Worm (Caenorhabditis elegans) whole organism, L1 larva: Measurements from ENCODE around the gene C36C9.6.

Source experiments
- C04F5.9 ChIP-seq: sonication (generic microtip); optimal IDR thresholded peaks from 2 replicates; lab custom pipeline; 2016; ENCODE audit warnings: missing genetic modification characterization, missing compliant biosample characterization
- F16B12.6 ChIP-seq: fragments of 150-350 bp; optimal IDR thresholded peaks from 2 replicates; lab custom pipeline; 2014; ENCODE audit warnings: missing biosample characterization, missing genetic modification characterization
- alr-1 ChIP-seq: fragments of 200-800 bp; sonication (Bioruptor generic); optimal IDR thresholded peaks from 2 replicates; lab custom pipeline; 2018; ENCODE audit warnings: borderline replicate concordance, mild to moderate bottlenecking, missing genetic modification characterization, missing compliant biosample characterization
- aly-2 ChIP-seq: fragments of 150-350 bp; optimal IDR thresholded peaks from 2 replicates; lab custom pipeline; 2014; ENCODE audit warnings: missing biosample characterization, missing genetic modification characterization
- ceh-63 ChIP-seq: fragments of 200-800 bp; sonication (Bioruptor generic); optimal IDR thresholded peaks from 2 replicates; lab custom pipeline; 2018; ENCODE audit warnings: mild to moderate bottlenecking, missing genetic modification characterization, missing compliant biosample characterization
- ceh-88 ChIP-seq: fragments of 200-800 bp; sonication (Bioruptor generic); IDR thresholded peaks from 2 replicates; pipeline ENCODE4 v1.3.6; 2022; ENCODE audit warnings: missing genetic modification characterization, missing compliant biosample characterization
- ceh-90 ChIP-seq: sonication (generic microtip); optimal IDR thresholded peaks from 2 replicates; lab custom pipeline; 2016; ENCODE audit warnings: missing genetic modification characterization, missing compliant biosample characterization
- dsc-1 ChIP-seq: sonication (generic microtip); optimal IDR thresholded peaks from 2 replicates; lab custom pipeline; 2016; ENCODE audit warnings: mild to moderate bottlenecking, missing genetic modification characterization, missing compliant biosample characterization
- efl-1 ChIP-seq, 4 experiments: fragments of 150-350 bp; optimal IDR thresholded peaks in 3 of 4; peaks in 1 of 4; 1 replicate in 1 of 4; 2 replicates in 3 of 4; lab custom pipeline; 2014; ENCODE audit warnings: missing biosample characterization in 2 of 4, missing genetic modification characterization in 2 of 4, missing genetic modification reagents in 2 of 4
- efl-3 ChIP-seq: fragments of 200-800 bp; sonication (Bioruptor generic); optimal IDR thresholded peaks from 2 replicates; lab custom pipeline; 2018; ENCODE audit warnings: mild to moderate bottlenecking, missing genetic modification characterization, missing compliant biosample characterization
- egl-13 ChIP-seq: sonication (generic microtip); optimal IDR thresholded peaks from 2 replicates; lab custom pipeline; 2016; ENCODE audit warnings: missing genotype, missing genetic modification reagents, missing genetic modification characterization, missing compliant biosample characterization
- ets-5 ChIP-seq: fragments of 200-800 bp; sonication (Bioruptor generic); IDR thresholded peaks from 2 replicates; pipeline ENCODE4 v1.3.6; 2022; ENCODE audit warnings: missing genetic modification characterization, missing compliant biosample characterization
- fkh-8 ChIP-seq: sonication (generic microtip); optimal IDR thresholded peaks from 2 replicates; lab custom pipeline; 2016; ENCODE audit warnings: mild to moderate bottlenecking, missing genetic modification characterization, missing compliant biosample characterization
- hlh-17 ChIP-seq: fragments of 200-800 bp; sonication (Bioruptor generic); optimal IDR thresholded peaks from 2 replicates; lab custom pipeline; 2018; ENCODE audit warnings: missing genetic modification characterization, mild to moderate bottlenecking, missing compliant biosample characterization, moderate library complexity, borderline replicate concordance
- hpl-2 ChIP-seq: fragments of 150-350 bp; optimal IDR thresholded peaks from 2 replicates; lab custom pipeline; 2014; ENCODE audit warnings: missing biosample characterization, missing genetic modification reagents, missing genetic modification characterization
- lin-39 ChIP-seq: fragments of 150-350 bp; optimal IDR thresholded peaks from 2 replicates; lab custom pipeline; 2014; ENCODE audit warnings: missing biosample characterization, missing genetic modification reagents, missing genetic modification characterization
- lsy-2 ChIP-seq, 2 experiments: fragments of 150-350 bp; optimal IDR thresholded peaks; 2 replicates each; lab custom pipeline; 2014; ENCODE audit warnings: missing biosample characterization in 2 of 2, missing genetic modification characterization in 2 of 2
- mdl-1 ChIP-seq, 2 experiments: fragments of 150-350 bp; optimal IDR thresholded peaks; 2 replicates each; lab custom pipeline; 2014 to 2017; ENCODE audit warnings: missing biosample characterization in 2 of 2, missing genetic modification characterization in 2 of 2, inconsistent platforms in 1 of 2
- nhr-11 ChIP-seq: fragments of 150-350 bp; optimal IDR thresholded peaks from 2 replicates; lab custom pipeline; 2014; ENCODE audit warnings: missing biosample characterization, missing genetic modification characterization
- nhr-28 ChIP-seq: fragments of 150-350 bp; optimal IDR thresholded peaks from 2 replicates; lab custom pipeline; 2014; ENCODE audit warnings: missing biosample characterization, missing genetic modification characterization
- nhr-47 ChIP-seq: sonication (generic microtip); optimal IDR thresholded peaks from 2 replicates; lab custom pipeline; 2016; ENCODE audit warnings: mild to moderate bottlenecking, missing genetic modification characterization, moderate library complexity, missing compliant biosample characterization
- nhr-77 ChIP-seq: fragments of 150-350 bp; optimal IDR thresholded peaks from 2 replicates; lab custom pipeline; 2014; ENCODE audit warnings: missing biosample characterization, missing genetic modification characterization
- nhr-90 ChIP-seq: sonication (generic microtip); optimal IDR thresholded peaks from 2 replicates; lab custom pipeline; 2016; ENCODE audit warnings: mild to moderate bottlenecking, missing genetic modification characterization, missing compliant biosample characterization; ENCODE audit not compliant: poor library complexity
- pag-3 ChIP-seq: sonication (generic microtip); optimal IDR thresholded peaks from 2 replicates; lab custom pipeline; 2017; ENCODE audit warnings: missing genetic modification characterization, mild to moderate bottlenecking, missing compliant biosample characterization, antibody characterized with exemption, borderline replicate concordance; ENCODE audit not compliant: insufficient read depth
- rnt-1 ChIP-seq: sonication (generic microtip); optimal IDR thresholded peaks from 2 replicates; lab custom pipeline; 2016; ENCODE audit warnings: mild to moderate bottlenecking, missing genetic modification characterization, moderate library complexity, missing compliant biosample characterization
- snpc-4 ChIP-seq: fragments of 150-350 bp; optimal IDR thresholded peaks from 2 replicates; lab custom pipeline; 2014; ENCODE audit warnings: missing biosample characterization, missing genetic modification characterization
- snu-23 ChIP-seq: sonication (generic microtip); optimal IDR thresholded peaks from 2 replicates; lab custom pipeline; 2016; ENCODE audit warnings: missing genetic modification characterization, missing compliant biosample characterization
- sox-4 ChIP-seq: sonication (generic microtip); optimal IDR thresholded peaks from 2 replicates; lab custom pipeline; 2016; ENCODE audit warnings: missing genetic modification characterization, missing compliant biosample characterization
- tbx-2 ChIP-seq: sonication (generic microtip); optimal IDR thresholded peaks from 2 replicates; lab custom pipeline; 2016; ENCODE audit warnings: missing genetic modification characterization, missing compliant biosample characterization
- tlp-1 ChIP-seq: fragments of 150-350 bp; optimal IDR thresholded peaks from 2 replicates; lab custom pipeline; 2014; ENCODE audit warnings: missing biosample characterization, missing genetic modification characterization
- unc-30 ChIP-seq: sonication (generic microtip); optimal IDR thresholded peaks from 2 replicates; lab custom pipeline; 2017; ENCODE audit warnings: missing biosample characterization, missing genetic modification characterization
- unc-86 ChIP-seq: sonication (generic microtip); optimal IDR thresholded peaks from 2 replicates; lab custom pipeline; 2016; ENCODE audit warnings: missing genetic modification characterization, missing compliant biosample characterization
- unc-98 ChIP-seq: fragments of 200-800 bp; sonication (Bioruptor generic); IDR thresholded peaks from 2 replicates; pipeline ENCODE4 v1.3.6; 2022; ENCODE audit warnings: missing genetic modification characterization, missing compliant biosample characterization
- vab-15 ChIP-seq: sonication (generic microtip); optimal IDR thresholded peaks from 2 replicates; lab custom pipeline; 2017; ENCODE audit warnings: missing genotype, mild to moderate bottlenecking, missing genetic modification characterization, missing compliant biosample characterization
- xbp-1 ChIP-seq: sonication (generic microtip); optimal IDR thresholded peaks from 2 replicates; lab custom pipeline; 2016; ENCODE audit warnings: missing genetic modification characterization, missing compliant biosample characterization
- zag-1 ChIP-seq: fragments of 150-350 bp; optimal IDR thresholded peaks from 2 replicates; lab custom pipeline; 2014; ENCODE audit warnings: missing biosample characterization, missing genetic modification characterization

The C36C9.6 gene

DNA sequence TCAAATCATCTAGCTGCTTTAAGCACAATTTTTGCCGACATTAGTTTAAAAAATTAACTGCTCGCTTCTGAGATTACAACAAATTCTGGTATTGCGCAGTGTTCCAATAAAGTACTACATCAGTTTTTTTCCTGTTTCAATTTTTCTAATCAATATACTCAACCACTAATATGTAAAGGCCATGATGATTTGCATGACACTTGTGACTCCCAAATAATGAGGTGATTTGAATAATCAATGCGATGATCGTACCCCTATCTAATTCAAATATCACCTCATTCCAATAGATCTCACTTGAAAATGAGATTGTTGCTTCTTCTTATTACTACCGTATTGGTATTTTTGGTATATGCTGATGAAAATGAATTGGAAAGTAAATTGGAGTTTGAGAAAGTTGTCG lies 36.3 kb upstream of the C36C9.6 start, which contains the start of gene F07G6.2:
Gene F07G6.2 (plus strand): TSS at position 301 of the 400 bp plus-strand sequence.
- TF ChIP-seq lsy-2 (tag; optimal IDR thresholded peaks at IDR 0.05; lab: Kevin White, UChicago): no peak
- TF ChIP-seq nhr-90 (tag; lab: Kevin White, UChicago): no peak
- TF ChIP-seq efl-3: no peak
- TF ChIP-seq sox-4 (tag; lab: Kevin White, UChicago): no peak
- no peak for TF ChIP-seq nhr-47
- TF ChIP-seq vab-15 (tag; lab: Kevin White, UChicago): no peak
- no peak for TF ChIP-seq dsc-1 (tag; lab: Kevin White, UChicago)
- no peak for TF ChIP-seq mdl-1 (tag; optimal IDR thresholded peaks at IDR 0.05; lab: Kevin White, UChicago)
- TF ChIP-seq efl-1 (optimal IDR thresholded peaks at IDR 0.05; lab: Kevin White, UChicago): no peak
- TF ChIP-seq efl-1 (GFP tag; optimal IDR thresholded peaks at IDR 0.05 in 1 of 2; lab: Kevin White, UChicago): no peak
- no peak for TF ChIP-seq unc-86 (tag; lab: Kevin White, UChicago)
- no peak for TF ChIP-seq nhr-28
- no peak for TF ChIP-seq unc-98 (GFP tag; lab: Robert Waterston, UW)
- TF ChIP-seq hpl-2 (GFP tag; lab: Kevin White, UChicago): no peak
- TF ChIP-seq zag-1: no peak
- TF ChIP-seq snpc-4: no peak
- TF ChIP-seq ceh-88 (GFP tag; lab: Robert Waterston, UW): no peak
- no peak for TF ChIP-seq ceh-90
- no peak for TF ChIP-seq fkh-8 (tag; lab: Kevin White, UChicago)
- no peak for TF ChIP-seq F16B12.6 (tag; lab: Kevin White, UChicago)
- TF ChIP-seq ceh-63 (GFP tag; lab: Kevin White, UChicago): no peak

DNA sequence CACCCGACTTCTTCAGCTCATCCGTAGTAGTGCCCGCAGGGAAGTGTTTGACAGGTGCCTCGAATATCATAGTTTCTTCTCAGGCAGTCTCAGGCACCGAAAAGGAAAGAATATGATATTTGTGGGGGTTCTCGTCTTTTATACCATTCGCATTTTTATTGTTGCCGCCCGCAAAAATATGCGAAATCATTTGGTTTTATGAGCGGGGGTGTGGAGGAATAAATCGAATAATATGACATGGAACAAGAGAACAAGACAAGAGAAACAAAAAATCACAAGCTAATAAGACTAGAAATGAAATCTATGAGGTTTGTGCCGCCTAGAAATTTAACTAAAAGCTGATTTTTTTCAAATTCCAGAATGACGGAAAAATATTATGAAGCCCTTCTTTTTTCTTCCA lies 29.6 kb upstream of the C36C9.6 start, which contains the start of gene F07G6.8:
Gene F07G6.8 (minus strand): TSS at position 101 of the 400 bp plus-strand sequence.
- TF ChIP-seq C04F5.9 (tag; lab: Kevin White, UChicago) (no peak), xbp-1 (no peak), tbx-2 (tag; lab: Kevin White, UChicago) (no peak)

DNA sequence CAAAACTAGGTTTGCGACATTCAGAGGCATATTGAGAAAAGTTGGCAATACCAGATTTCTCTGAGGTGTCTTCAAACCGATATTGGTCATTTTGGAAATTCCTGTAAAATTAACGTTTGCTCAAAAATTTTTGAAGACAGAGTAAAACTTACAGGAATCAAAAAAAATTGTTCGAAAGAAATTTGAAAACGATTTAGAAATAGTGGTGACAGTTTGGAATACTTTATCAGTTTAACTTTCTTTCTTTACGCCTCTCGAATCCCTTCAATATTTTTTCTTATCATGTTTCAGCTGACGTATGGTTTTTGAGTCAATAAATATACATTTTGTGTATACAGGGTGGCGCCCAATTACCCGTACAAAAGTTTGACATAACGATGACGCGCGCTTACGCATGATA lies 27.7 kb upstream of the C36C9.6 start, which contains the start of gene fbxa-53:
Gene fbxa-53 (minus strand): TSS at position 101 of the 400 bp plus-strand sequence.
- TF ChIP-seq sox-4 (tag; lab: Kevin White, UChicago): no peak
- no peak for TF ChIP-seq ceh-63 (GFP tag; lab: Kevin White, UChicago)

DNA sequence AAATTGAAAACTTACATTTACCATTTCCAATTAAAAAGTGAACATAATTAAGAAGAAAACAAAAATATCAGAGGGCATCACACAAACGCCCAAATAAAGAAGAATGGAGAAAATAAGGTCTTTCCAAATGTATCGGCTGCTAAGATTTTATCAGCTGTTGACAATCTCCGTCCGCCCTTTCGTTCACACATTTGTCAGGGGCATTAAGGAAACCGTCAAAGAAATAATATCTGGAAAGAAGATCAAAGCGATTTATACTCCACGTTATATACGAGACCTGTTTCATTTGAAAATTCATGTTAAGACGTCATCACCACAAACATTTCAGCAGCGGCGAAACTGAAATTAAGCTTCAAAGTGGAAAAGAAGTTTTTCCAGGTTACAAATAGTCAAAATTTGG lies 21.7 kb upstream of the C36C9.6 start, which contains the start of gene fbxa-52:
Gene fbxa-52 (minus strand): TSS at position 101 of the 400 bp plus-strand sequence.
- TF ChIP-seq nhr-90 (tag; lab: Kevin White, UChicago): no peak
- TF ChIP-seq aly-2 (tag; lab: Kevin White, UChicago): no peak
- TF ChIP-seq rnt-1 (tag; lab: Kevin White, UChicago): no peak
- TF ChIP-seq unc-30 (tag; lab: Kevin White, UChicago): no peak
- TF ChIP-seq efl-3: no peak
- TF ChIP-seq nhr-11 (tag; lab: Kevin White, UChicago): no peak
- no peak for TF ChIP-seq pag-3
- no peak for TF ChIP-seq snu-23
- no peak for TF ChIP-seq ceh-88 (GFP tag; lab: Robert Waterston, UW)
- no peak for TF ChIP-seq zag-1
- TF ChIP-seq egl-13: no peak
- no peak for TF ChIP-seq nhr-77 (tag; lab: Kevin White, UChicago)
- no peak for TF ChIP-seq tlp-1 (tag; lab: Kevin White, UChicago)
- no peak for TF ChIP-seq lin-39
- no peak for TF ChIP-seq ets-5 (GFP tag; lab: Robert Waterston, UW)
- TF ChIP-seq alr-1: no peak
- TF ChIP-seq hlh-17: no peak
